Fruit fly (Drosophila melanogaster): ENCODE measurements around the gene SrpRbeta.

Gene SrpRbeta

dm6 chr3L:8684419-8685081 lies 35.5 kb downstream of the SrpRbeta start (continued):
- TF ChIP-seq eg (GFP tag; IDR thresholded peaks at IDR 0.05) (no peak), CG3919 (GFP tag; optimal IDR thresholded peaks at IDR 0.05) (peak; percentile 7), Ets21C (GFP tag; optimal IDR thresholded peaks at IDR 0.05) (peak; percentile 23), Sox15 (GFP tag; optimal IDR thresholded peaks at IDR 0.05) (peak; percentile 27), CG16779 (tag; optimal IDR thresholded peaks at IDR 0.05) (no peak)

- TF ChIP-seq CG6163 (GFP tag; IDR thresholded peaks at IDR 0.05) (0 out of 3 replicates have a peak, but pooled peaks have one; percentile 8), acj6 (GFP tag; optimal IDR thresholded peaks at IDR 0.05) (no peak), esn (GFP tag; optimal IDR thresholded peaks at IDR 0.05) (no peak), svp (GFP tag) (peak; percentile 58), Smox (GFP tag; optimal IDR thresholded peaks at IDR 0.05) (no peak), Sox14 (GFP tag; optimal IDR thresholded peaks at IDR 0.05) (no peak), fkh (GFP tag; optimal IDR thresholded peaks at IDR 0.05) (peak; percentile 80), fd85E (GFP tag; optimal IDR thresholded peaks at IDR 0.05) (no peak)
Observed at dm6 chr3L:8683773-8684172, 36.3 kb downstream of the SrpRbeta start.

dm6 chr3L:8682551-8683375 lies 37.3 kb downstream of the SrpRbeta start:
- peak; percentile 68 for TF ChIP-seq svp (GFP tag)
- no peak for TF ChIP-seq CG6854 (GFP tag; optimal IDR thresholded peaks at IDR 0.05)
- no peak for TF ChIP-seq CG6808 (GFP tag; optimal IDR thresholded peaks at IDR 0.05)
- no peak for TF ChIP-seq CG31627 (GFP tag; optimal IDR thresholded peaks at IDR 0.05)
- TF ChIP-seq topi (GFP tag; optimal IDR thresholded peaks at IDR 0.05), result peak; percentile 51
- no peak for TF ChIP-seq pdm3 (GFP tag; optimal IDR thresholded peaks at IDR 0.05)
- TF ChIP-seq esn (GFP tag; optimal IDR thresholded peaks at IDR 0.05), result peak; percentile 27
- TF ChIP-seq cyc (GFP tag; optimal IDR thresholded peaks at IDR 0.05), result peak; percentile 19
- peak; percentile 60 for TF ChIP-seq vri (GFP tag; optimal IDR thresholded peaks at IDR 0.05)
- no peak for TF ChIP-seq CG3919 (GFP tag; optimal IDR thresholded peaks at IDR 0.05)
- TF ChIP-seq CG10669 (GFP tag; optimal IDR thresholded peaks at IDR 0.05), result no peak
- peak; percentile 26 for TF ChIP-seq CG10631 (GFP tag; optimal IDR thresholded peaks at IDR 0.05)
- TF ChIP-seq CG6792 (GFP tag; optimal IDR thresholded peaks at IDR 0.05), result no peak
- peak; percentile 6 for TF ChIP-seq Met (GFP tag; optimal IDR thresholded peaks at IDR 0.05)
- peak; percentile 33; the same call in 1 of the 3 replicates for TF ChIP-seq eg (GFP tag; IDR thresholded peaks at IDR 0.05)
- peak; percentile 6 for TF ChIP-seq Ets96B (tag; optimal IDR thresholded peaks at IDR 0.05)
- no peak for TF ChIP-seq salr (GFP tag; optimal IDR thresholded peaks at IDR 0.05)
- TF ChIP-seq acj6 (GFP tag; optimal IDR thresholded peaks at IDR 0.05), result no peak
- no peak for TF ChIP-seq Eip93F (GFP tag; optimal IDR thresholded peaks at IDR 0.05)
- TF ChIP-seq CG15336 (GFP tag; IDR thresholded peaks at IDR 0.05), result no peak
- TF ChIP-seq fd59A (GFP tag; optimal IDR thresholded peaks at IDR 0.05), result no peak
- TF ChIP-seq CG4318 (GFP tag; optimal IDR thresholded peaks at IDR 0.05), result no peak
- TF ChIP-seq CG3032 (tag; optimal IDR thresholded peaks at IDR 0.05), result no peak
- no peak for TF ChIP-seq CG8119 (GFP tag; IDR thresholded peaks at IDR 0.05)
- no peak for TF ChIP-seq Lpt (GFP tag; optimal IDR thresholded peaks at IDR 0.05)
- peak; percentile 67 for TF ChIP-seq Eip78C (GFP tag)
- TF ChIP-seq CG8632 (GFP tag; optimal IDR thresholded peaks at IDR 0.05), result no peak
- TF ChIP-seq lz (GFP tag; optimal IDR thresholded peaks at IDR 0.05), result peak; percentile 21
- no peak for TF ChIP-seq achi (GFP tag; optimal IDR thresholded peaks at IDR 0.05)
- TF ChIP-seq dac (GFP tag; optimal IDR thresholded peaks at IDR 0.05), result no peak
- TF ChIP-seq CG34406 (GFP tag; optimal IDR thresholded peaks at IDR 0.05), result no peak
- TF ChIP-seq fd85E (GFP tag; optimal IDR thresholded peaks at IDR 0.05), result no peak
- TF ChIP-seq Hr39 (GFP tag; optimal IDR thresholded peaks at IDR 0.05), result peak; percentile 4

All from whole organism, prepupa.